Worm (Caenorhabditis elegans) whole organism, L4 larva: ENCODE data around the gene D2062.5.
"Not testable (repeated sequence)": the region's sequence is repeated elsewhere in the genome, so short reads cannot be mapped to it uniquely, and the experiment has no call there.

Experiments
- F10B5.3 ChIP-seq: sonication (generic microtip); optimal IDR thresholded peaks from 2 replicates; lab custom pipeline; 2016; ENCODE audit warnings: mild to moderate bottlenecking, missing genetic modification characterization, missing compliant biosample characterization
- F49E8.2 ChIP-seq: sonication (generic microtip); optimal IDR thresholded peaks from 2 replicates; lab custom pipeline; 2016; ENCODE audit warnings: missing compliant biosample characterization, mild to moderate bottlenecking, missing genetic modification characterization, borderline replicate concordance
- T20F7.1 ChIP-seq: fragments of 200-800 bp; sonication (Bioruptor generic); optimal IDR thresholded peaks from 2 replicates; lab custom pipeline; 2018; ENCODE audit warnings: mild to moderate bottlenecking, missing genetic modification characterization, missing compliant biosample characterization
- T26A8.4 ChIP-seq: fragments of 200-800 bp; sonication (Bioruptor generic); IDR thresholded peaks from 2 replicates; pipeline ENCODE4 v1.3.6; 2022; ENCODE audit warnings: missing genetic modification characterization, missing compliant biosample characterization
- Y105C5A.15 ChIP-seq: fragments of 200-800 bp; sonication (Bioruptor generic); IDR thresholded peaks from 2 replicates; pipeline ENCODE4 v1.3.6; 2022; ENCODE audit warnings: missing genetic modification characterization, missing compliant biosample characterization
- aha-1 ChIP-seq: fragments of 150-350 bp; peaks from one replicate; lab custom pipeline; 2014; ENCODE audit warnings: missing biosample characterization, missing genetic modification characterization
- ceh-20 ChIP-seq: fragments of 200-800 bp; sonication (Bioruptor generic); IDR thresholded peaks from 2 replicates; pipeline ENCODE4 v1.3.6; 2022; ENCODE audit warnings: missing genetic modification reagents, missing genetic modification characterization, missing compliant biosample characterization
- ceh-28 ChIP-seq: fragments of 150-350 bp; optimal IDR thresholded peaks from 2 replicates; lab custom pipeline; 2014; ENCODE audit warnings: missing biosample characterization, missing genetic modification reagents, missing genetic modification characterization
- ces-1 ChIP-seq: fragments of 150-350 bp; sonication (generic microtip); optimal IDR thresholded peaks from 4 replicates; lab custom pipeline; 2014; ENCODE audit warnings: missing biosample characterization, missing genetic modification reagents, missing genetic modification characterization
- daf-16 ChIP-seq, 3 experiments: sonication (generic microtip); optimal IDR thresholded peaks; 2 replicates each; lab custom pipeline; 2016 to 2017; ENCODE audit warnings: missing genetic modification characterization in 3 of 3, missing genetic modification reagents in 3 of 3, mild to moderate bottlenecking in 2 of 3, missing compliant biosample characterization in 2 of 3, missing biosample characterization in 1 of 3, moderate library complexity in 1 of 3
- daf-19 ChIP-seq: fragments of 200-800 bp; sonication (Bioruptor generic); conservative IDR thresholded peaks from 2 replicates; pipeline ENCODE4 v1.3.6; 2022; ENCODE audit warnings: missing genetic modification characterization, missing compliant biosample characterization
- dmd-6 ChIP-seq: fragments of 200-800 bp; sonication (Bioruptor generic); IDR thresholded peaks from 2 replicates; pipeline ENCODE4 v1.3.6; 2022; ENCODE audit warnings: missing genetic modification reagents, missing genetic modification characterization, missing compliant biosample characterization
- duxl-1 ChIP-seq: sonication (generic microtip); optimal IDR thresholded peaks from 2 replicates; lab custom pipeline; 2016; ENCODE audit warnings: mild to moderate bottlenecking, missing genetic modification characterization, moderate library complexity, missing compliant biosample characterization; ENCODE audit not compliant: poor library complexity
- egl-43 ChIP-seq: fragments of 200-800 bp; sonication (Bioruptor generic); IDR thresholded peaks from 2 replicates; pipeline ENCODE4 v1.3.6; 2022; ENCODE audit warnings: missing genetic modification reagents, missing genetic modification characterization, missing compliant biosample characterization
- lin-1 ChIP-seq: fragments of 200-800 bp; sonication (Bioruptor generic); IDR thresholded peaks from 2 replicates; pipeline ENCODE4 v1.3.6; 2022; ENCODE audit warnings: missing genetic modification reagents, missing genetic modification characterization, missing compliant biosample characterization
- lin-38 ChIP-seq: fragments of 200-800 bp; sonication (Bioruptor generic); IDR thresholded peaks from 2 replicates; pipeline ENCODE4 v1.3.6; 2022; ENCODE audit warnings: missing genetic modification reagents, missing genetic modification characterization, missing compliant biosample characterization
- lin-39 ChIP-seq: fragments of 150-350 bp; optimal IDR thresholded peaks from 2 replicates; lab custom pipeline; 2014; ENCODE audit warnings: missing biosample characterization, missing genetic modification reagents, missing genetic modification characterization
- lir-3 ChIP-seq: sonication (generic microtip); optimal IDR thresholded peaks from 2 replicates; lab custom pipeline; 2016; ENCODE audit warnings: mild to moderate bottlenecking, missing genetic modification characterization, missing compliant biosample characterization
- mdl-1 ChIP-seq, 2 experiments: fragments of 150-350 bp in 1 of 2; sonication (generic microtip) in 1 of 2; optimal IDR thresholded peaks; 2 replicates each; lab custom pipeline; 2014 to 2017; ENCODE audit warnings: missing biosample characterization in 2 of 2, missing genetic modification characterization in 2 of 2
- nhr-11 ChIP-seq: fragments of 150-350 bp; optimal IDR thresholded peaks from 2 replicates; lab custom pipeline; 2014; ENCODE audit warnings: missing biosample characterization, missing genetic modification characterization
- nhr-111 ChIP-seq: fragments of 200-800 bp; sonication (Bioruptor generic); optimal IDR thresholded peaks from 2 replicates; lab custom pipeline; 2018; ENCODE audit warnings: mild to moderate bottlenecking, missing genetic modification characterization, missing compliant biosample characterization
- nhr-25 ChIP-seq: sonication (generic microtip); optimal IDR thresholded peaks from 2 replicates; lab custom pipeline; 2017; ENCODE audit warnings: missing genetic modification characterization, mild to moderate bottlenecking, missing compliant biosample characterization, antibody characterized with exemption, moderate library complexity, borderline replicate concordance; ENCODE audit not compliant: insufficient read depth
- nhr-41 ChIP-seq: fragments of 200-800 bp; sonication (Bioruptor generic); IDR thresholded peaks from 2 replicates; pipeline ENCODE4 v1.3.6; 2022; ENCODE audit warnings: missing genetic modification reagents, missing genetic modification characterization, missing compliant biosample characterization
- nhr-42 ChIP-seq: fragments of 200-800 bp; sonication (Bioruptor generic); IDR thresholded peaks from 2 replicates; pipeline ENCODE4 v1.3.6; 2022; ENCODE audit warnings: missing genetic modification characterization, missing compliant biosample characterization
- nhr-77 ChIP-seq: fragments of 150-350 bp; optimal IDR thresholded peaks from 2 replicates; lab custom pipeline; 2014; ENCODE audit warnings: missing biosample characterization, missing genetic modification characterization
- php-3 ChIP-seq: fragments of 200-800 bp; sonication (Bioruptor generic); IDR thresholded peaks from 2 replicates; pipeline ENCODE4 v1.3.6; 2022; ENCODE audit warnings: missing genetic modification reagents, missing genetic modification characterization, missing compliant biosample characterization
- set-16 ChIP-seq: fragments of 200-800 bp; sonication (Bioruptor generic); IDR thresholded peaks from 2 replicates; pipeline ENCODE4 v1.3.6; 2022; ENCODE audit warnings: missing genetic modification reagents, missing genetic modification characterization, missing compliant biosample characterization
- spr-3 ChIP-seq: fragments of 200-800 bp; sonication (Bioruptor generic); optimal IDR thresholded peaks from 2 replicates; lab custom pipeline; 2018; ENCODE audit warnings: mild to moderate bottlenecking, missing genetic modification characterization, missing compliant biosample characterization
- unc-130 ChIP-seq: sonication (generic microtip); optimal IDR thresholded peaks from 2 replicates; lab custom pipeline; 2016; ENCODE audit warnings: missing genetic modification reagents, missing genetic modification characterization, missing compliant biosample characterization
- unc-39 ChIP-seq: sonication (generic microtip); optimal IDR thresholded peaks from 2 replicates; lab custom pipeline; 2017; ENCODE audit warnings: missing biosample characterization, missing genetic modification characterization
- unc-62 ChIP-seq, 3 experiments: fragments of 150-350 bp in 1 of 3; sonication (generic microtip); optimal IDR thresholded peaks in 2 of 3; peaks in 1 of 3; 1 replicate in 1 of 3; 2 replicates in 2 of 3; lab custom pipeline; 2014 to 2017; ENCODE audit warnings: missing biosample characterization in 3 of 3, missing genetic modification characterization in 3 of 3, missing genetic modification reagents in 3 of 3, missing genotype in 1 of 3

D2062.5 gene

ce11 chrII:2612278-2612677, 10.3 kb upstream of the D2062.5 start, which contains the start of gene D2062.13:
TSS of gene D2062.13 (plus strand) at chrII:2612578.
- not testable (repeated sequence) for TF ChIP-seq lin-38 (GFP tag; lab: Robert Waterston, UW); nhr-111 (GFP tag; lab: Kevin White, UChicago); php-3
- TF ChIP-seq, all 104 proteins: peak for 0; not testable (repeated sequence) for 104

ce11 chrII:2616634-2617033, 5.9 kb upstream of the D2062.5 start, which contains the start of gene msrp-5:
TSS of gene msrp-5 (plus strand) at chrII:2616934.
- not testable (repeated sequence) for TF ChIP-seq lin-1, nhr-41, daf-19 (GFP tag; lab: Robert Waterston, UW)

ce11 chrII:2619148-2619547, 3.4 kb upstream of the D2062.5 start, which contains the start of gene msrp-6:
TSS of gene msrp-6 (plus strand) at chrII:2619448.
- TF ChIP-seq aha-1 (tag; lab: Kevin White, UChicago): peak; percentile 25
- peak in 1 of 2 experiments; percentile 28 for TF ChIP-seq unc-62 (GFP tag; optimal IDR thresholded peaks at IDR 0.05 in 1 of 2; lab: Kevin White, UChicago)
- not testable (repeated sequence) for TF ChIP-seq unc-62 (tag; optimal IDR thresholded peaks at IDR 0.05; lab: Kevin White, UChicago)

- peak; percentile 61 for TF ChIP-seq ceh-28 (tag; lab: Kevin White, UChicago)
Measured at ce11 chrII:2622936-2623452, 414 bp downstream of the D2062.5 start, which contains the start of gene D2062.4. TSS of gene D2062.4 (plus strand) at chrII:2623402.

- TF ChIP-seq spr-3 (GFP tag; lab: Kevin White, UChicago) (no peak), T26A8.4 (GFP tag; lab: Robert Waterston, UW) (no peak), F49E8.2 (tag; lab: Kevin White, UChicago) (no peak), nhr-11 (tag; lab: Kevin White, UChicago) (no peak), lin-38 (GFP tag; lab: Robert Waterston, UW) (no peak), dmd-6 (no peak), duxl-1 (tag; lab: Kevin White, UChicago) (no peak), nhr-77 (tag; lab: Kevin White, UChicago) (no peak), ces-1 (GFP tag; lab: Kevin White, UChicago) (no peak), Y105C5A.15 (GFP tag; lab: Robert Waterston, UW) (no peak), unc-39 (tag; lab: Kevin White, UChicago) (no peak), nhr-42 (GFP tag; lab: Robert Waterston, UW) (no peak), ceh-20 (GFP tag; lab: Robert Waterston, UW) (no peak), F10B5.3 (no peak), mdl-1 (tag; optimal IDR thresholded peaks at IDR 0.05; lab: Kevin White, UChicago) (no peak), lir-3 (no peak), T20F7.1 (GFP tag; lab: Kevin White, UChicago) (no peak), unc-130 (GFP tag; lab: Kevin White, UChicago) (no peak)
Measured at ce11 chrII:2624792-2625191, 2.2 kb downstream of the D2062.5 start, which contains the start of gene lgc-28. TSS of gene lgc-28 (plus strand) at chrII:2625092.

ce11 chrII:2627154-2627799, 4.7 kb downstream of the D2062.5 start, which contains the start of gene sri-71:
TSS of gene sri-71 (plus strand) at chrII:2627749.
- TF ChIP-seq spr-3 (GFP tag; lab: Kevin White, UChicago) (no peak), egl-43 (peak; percentile 65; the same call in 1 of the 2 replicates), lin-39 (tag; lab: Kevin White, UChicago) (no peak), daf-16 (GFP tag; optimal IDR thresholded peaks at IDR 0.05; lab: Kevin White, UChicago) (no peak), daf-16 (tag; optimal IDR thresholded peaks at IDR 0.05; lab: Kevin White, UChicago) (no peak), unc-62 (GFP tag; optimal IDR thresholded peaks at IDR 0.05 in 1 of 2; lab: Kevin White, UChicago) (no peak), unc-62 (tag; optimal IDR thresholded peaks at IDR 0.05; lab: Kevin White, UChicago) (no peak), aha-1 (tag; lab: Kevin White, UChicago) (peak; percentile 10), nhr-25 (tag; lab: Kevin White, UChicago) (no peak), set-16 (peak; percentile 93)
